Fruit fly (Drosophila melanogaster): ENCODE data around the gene pths.

The pths gene

dm6 chr2L:21168295-21169159 is 25.5 kb downstream of the pths start, which contains the start of the genes mAcon1, CG43345 and CG43346:
Gene mAcon1 (plus strand): TSS chr2L:21168570.
Gene CG43345 (minus strand): TSS chr2L:21168581.
Gene CG43346 (minus strand): TSS chr2L:21168581.
- TF ChIP-seq insv (optimal IDR thresholded peaks at IDR 0.05): no peak
- no peak for TF ChIP-seq Sin3A (optimal IDR thresholded peaks at IDR 0.05)
- TF ChIP-seq psq (optimal IDR thresholded peaks at IDR 0.05): no peak
- TF ChIP-seq ttk (optimal IDR thresholded peaks at IDR 0.05): no peak
- no peak for TF ChIP-seq h (optimal IDR thresholded peaks at IDR 0.05)
- no peak for TF ChIP-seq Myc (optimal IDR thresholded peaks at IDR 0.05)

DNA sequence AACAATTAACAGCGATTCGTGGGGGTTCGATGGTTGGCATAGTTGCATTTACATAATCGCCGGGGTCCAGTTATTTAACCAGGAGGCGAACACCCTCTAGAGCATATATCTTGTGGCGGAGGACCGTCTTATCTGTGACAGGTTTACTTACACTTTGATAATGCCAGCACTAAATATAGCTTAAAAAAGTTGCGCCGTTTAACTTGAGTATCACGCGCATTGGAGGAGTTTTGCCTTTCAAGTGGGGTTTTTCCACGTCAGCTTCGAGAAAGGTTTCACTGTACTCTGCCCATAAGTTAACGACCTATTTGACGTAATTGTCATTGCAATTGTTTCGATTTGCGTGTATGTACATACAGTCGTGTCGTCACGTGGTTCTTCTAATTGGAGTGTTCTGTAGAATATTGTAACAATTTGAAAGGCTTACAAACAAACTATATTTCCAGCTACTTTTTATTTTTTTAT is 26.2 kb downstream of the pths start:
- TF ChIP-seq Myc (optimal IDR thresholded peaks at IDR 0.05) (no peak), ttk (optimal IDR thresholded peaks at IDR 0.05) (no peak), Sin3A (optimal IDR thresholded peaks at IDR 0.05) (no peak), h (optimal IDR thresholded peaks at IDR 0.05) (no peak), insv (optimal IDR thresholded peaks at IDR 0.05) (no peak), psq (optimal IDR thresholded peaks at IDR 0.05) (no peak)

DNA sequence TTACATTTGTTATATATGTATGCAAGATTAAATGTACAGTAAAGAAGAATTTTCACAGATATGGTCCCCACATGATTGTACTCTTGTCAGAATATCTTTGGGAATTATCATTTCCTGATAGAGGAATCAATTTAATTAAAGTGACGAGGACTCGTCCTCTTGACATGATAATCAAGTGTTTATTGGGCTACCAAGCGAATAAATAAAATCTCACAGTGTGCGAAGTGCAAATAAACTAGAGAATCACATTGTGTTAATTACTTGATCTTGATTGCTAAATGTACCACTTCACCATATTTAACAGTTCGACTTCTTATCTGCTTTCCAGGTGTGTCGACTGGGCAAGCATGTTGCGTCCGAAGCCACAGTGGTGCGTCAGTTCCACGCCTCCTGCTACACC is 26.8 kb downstream of the pths start:
- TF ChIP-seq insv (optimal IDR thresholded peaks at IDR 0.05): no peak
- TF ChIP-seq psq (optimal IDR thresholded peaks at IDR 0.05): no peak
- no peak for TF ChIP-seq Sin3A (optimal IDR thresholded peaks at IDR 0.05)

DNA sequence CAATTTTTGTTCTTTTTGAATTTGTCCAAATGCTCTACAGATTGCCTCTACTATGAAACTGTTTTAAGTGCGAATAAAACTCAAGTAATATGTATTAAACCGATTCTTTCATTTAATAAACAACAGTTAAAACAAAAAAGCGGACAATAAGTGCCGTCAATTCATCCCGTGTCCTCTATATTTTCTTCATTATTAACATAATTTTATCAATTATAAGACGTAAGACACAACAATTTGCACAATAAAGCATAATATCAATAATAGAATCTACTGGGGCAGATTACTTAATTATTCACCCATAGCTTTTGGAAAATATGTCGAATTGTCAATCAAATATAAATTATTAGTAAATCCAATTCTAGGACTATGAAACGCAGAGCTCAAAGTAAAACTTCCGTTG is 29.9 kb downstream of the pths start, which contains the start of gene CG31627:
Gene CG31627, plus strand, starts transcription at position 301 of the 400 bp plus-strand sequence.
- TF ChIP-seq Sin3A (optimal IDR thresholded peaks at IDR 0.05): no peak
- no peak for TF ChIP-seq ttk (optimal IDR thresholded peaks at IDR 0.05)
- TF ChIP-seq psq (optimal IDR thresholded peaks at IDR 0.05): no peak
- no peak for TF ChIP-seq Myc (optimal IDR thresholded peaks at IDR 0.05)
- TF ChIP-seq insv (optimal IDR thresholded peaks at IDR 0.05): no peak
- TF ChIP-seq h (optimal IDR thresholded peaks at IDR 0.05): no peak

dm6 chr2L:21178436-21179216 is 35.6 kb downstream of the pths start:
- no peak for TF ChIP-seq Myc (optimal IDR thresholded peaks at IDR 0.05)
- TF ChIP-seq Sin3A (optimal IDR thresholded peaks at IDR 0.05): no peak
- no peak for TF ChIP-seq insv (optimal IDR thresholded peaks at IDR 0.05)
- no peak for TF ChIP-seq psq (optimal IDR thresholded peaks at IDR 0.05)
- TF ChIP-seq h (optimal IDR thresholded peaks at IDR 0.05): no peak
- no peak for TF ChIP-seq ttk (optimal IDR thresholded peaks at IDR 0.05)

dm6 chr2L:21179217-21179520 is 36.1 kb downstream of the pths start:
- TF ChIP-seq Myc (optimal IDR thresholded peaks at IDR 0.05): no peak
- TF ChIP-seq ttk (optimal IDR thresholded peaks at IDR 0.05): no peak
- TF ChIP-seq psq (optimal IDR thresholded peaks at IDR 0.05): no peak
- TF ChIP-seq insv (optimal IDR thresholded peaks at IDR 0.05): no peak
- no peak for TF ChIP-seq h (optimal IDR thresholded peaks at IDR 0.05)
- no peak for TF ChIP-seq Sin3A (optimal IDR thresholded peaks at IDR 0.05)

- TF ChIP-seq insv (optimal IDR thresholded peaks at IDR 0.05): no peak
- no peak for TF ChIP-seq h (optimal IDR thresholded peaks at IDR 0.05)
- TF ChIP-seq ttk (optimal IDR thresholded peaks at IDR 0.05): no peak
- TF ChIP-seq Myc (optimal IDR thresholded peaks at IDR 0.05): no peak
- no peak for TF ChIP-seq Sin3A (optimal IDR thresholded peaks at IDR 0.05)
- no peak for TF ChIP-seq psq (optimal IDR thresholded peaks at IDR 0.05)
Measured at dm6 chr2L:21179615-21180031, 36.6 kb downstream of the pths start, which contains the start of the genes bur and Mcm10. Gene bur (minus strand): TSS chr2L:21179683. Gene Mcm10 (plus strand): TSS chr2L:21179933.

DNA sequence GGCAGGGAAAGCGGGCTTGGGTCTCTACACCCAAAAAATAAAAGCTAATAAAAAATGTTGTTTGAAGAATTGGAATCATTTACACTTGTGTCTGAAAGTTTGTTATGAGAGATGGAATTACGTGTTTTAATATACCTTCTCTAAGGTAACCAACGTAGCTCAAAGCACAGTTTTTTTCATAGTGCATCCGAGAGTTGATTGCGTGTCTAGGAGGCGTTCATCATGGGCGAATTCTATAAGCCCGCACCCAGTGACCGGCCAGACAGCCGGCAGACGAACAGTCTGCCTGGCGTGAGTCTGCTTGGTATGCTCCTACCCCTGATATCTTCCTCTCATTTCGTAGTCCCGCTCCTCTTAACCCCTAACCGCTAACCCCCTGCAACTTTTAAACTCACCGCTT is 44.7 kb downstream of the pths start:
- TF ChIP-seq insv (optimal IDR thresholded peaks at IDR 0.05) (no peak), h (optimal IDR thresholded peaks at IDR 0.05) (no peak), psq (optimal IDR thresholded peaks at IDR 0.05) (no peak), Sin3A (optimal IDR thresholded peaks at IDR 0.05) (no peak), Myc (optimal IDR thresholded peaks at IDR 0.05) (no peak), ttk (optimal IDR thresholded peaks at IDR 0.05) (no peak)

DNA sequence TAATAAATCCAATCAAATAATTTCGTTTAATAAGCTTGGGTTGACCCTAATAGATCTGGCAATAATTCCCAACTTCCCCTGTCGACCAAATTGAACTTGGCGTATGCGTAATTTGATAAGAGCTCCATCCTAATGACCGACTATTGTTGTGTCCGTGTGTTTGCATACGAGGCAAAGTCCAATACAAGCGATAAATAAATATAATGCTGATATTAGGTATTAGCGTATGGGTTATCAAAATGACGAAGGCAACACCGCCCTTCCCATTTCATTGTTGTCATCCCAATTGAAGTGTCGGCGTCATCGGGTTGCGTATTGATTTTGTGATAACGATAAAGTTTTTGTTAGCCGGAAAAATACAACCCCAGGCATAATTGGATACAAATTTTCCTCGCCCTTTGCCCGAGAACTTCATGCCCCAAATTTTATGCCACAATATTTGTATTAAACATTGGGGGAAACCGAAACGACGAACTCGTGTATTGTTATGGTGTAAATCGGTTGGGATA is 46.3 kb downstream of the pths start:
- TF ChIP-seq Sin3A (optimal IDR thresholded peaks at IDR 0.05): no peak
- TF ChIP-seq psq (optimal IDR thresholded peaks at IDR 0.05): no peak
- TF ChIP-seq Myc (optimal IDR thresholded peaks at IDR 0.05): no peak
- no peak for TF ChIP-seq insv (optimal IDR thresholded peaks at IDR 0.05)
- no peak for TF ChIP-seq ttk (optimal IDR thresholded peaks at IDR 0.05)
- TF ChIP-seq h (optimal IDR thresholded peaks at IDR 0.05): no peak

Measured in Kc167 (cell line).